Fruit fly (Drosophila melanogaster) whole organism, adult: ENCODE measurements around the gene nonA-l.

Source experiments
- CG11617 ChIP-seq: fragments of 200-800 bp; sonication (Bioruptor generic); optimal IDR thresholded peaks from 2 replicates; lab custom pipeline; 2017; ENCODE audit warnings: mild to moderate bottlenecking, missing biosample characterization, missing genetic modification reagents, missing genetic modification characterization
- CG12768 ChIP-seq: fragments of 200-800 bp; sonication (Bioruptor generic); optimal IDR thresholded peaks from 2 replicates; lab custom pipeline; 2017; ENCODE audit warnings: missing biosample characterization, missing genetic modification characterization, mild to moderate bottlenecking, moderate library complexity, missing genetic modification reagents
- CG14711 ChIP-seq: fragments of 200-800 bp; sonication (Bioruptor generic); optimal IDR thresholded peaks from 2 replicates; lab custom pipeline; 2018; ENCODE audit warnings: missing biosample characterization, mild to moderate bottlenecking, missing genetic modification characterization, moderate library complexity
- CG1620 ChIP-seq: fragments of 200-800 bp; sonication (Bioruptor generic); optimal IDR thresholded peaks from 2 replicates; lab custom pipeline; 2016; ENCODE audit warnings: missing biosample characterization, missing genetic modification characterization
- CG33017 ChIP-seq: fragments of 200-800 bp; sonication (Bioruptor generic); optimal IDR thresholded peaks from 2 replicates; lab custom pipeline; 2018; ENCODE audit warnings: missing biosample characterization, mild to moderate bottlenecking, missing genetic modification characterization, moderate library complexity
- CG5204 ChIP-seq: fragments of 200-800 bp; sonication (Bioruptor generic); optimal IDR thresholded peaks from 2 replicates; lab custom pipeline; 2016; ENCODE audit warnings: missing biosample characterization, missing genetic modification characterization
- CG7045 ChIP-seq: fragments of 200-800 bp; sonication (Bioruptor generic); optimal IDR thresholded peaks from 2 replicates; lab custom pipeline; 2017; ENCODE audit warnings: missing biosample characterization, mild to moderate bottlenecking, missing genetic modification characterization
- CG7101 ChIP-seq: fragments of 200-800 bp; sonication (Bioruptor generic); optimal IDR thresholded peaks from 2 replicates; lab custom pipeline; 2018; ENCODE audit warnings: missing biosample characterization, mild to moderate bottlenecking, missing genetic modification characterization, moderate library complexity
- Clk ChIP-seq: fragments of 200-800 bp; sonication (Bioruptor generic); optimal IDR thresholded peaks from 2 replicates; lab custom pipeline; 2017; ENCODE audit warnings: missing biosample characterization, missing genetic modification characterization
- Crg-1 ChIP-seq: fragments of 200-800 bp; sonication (Bioruptor generic); optimal IDR thresholded peaks from 2 replicates; lab custom pipeline; 2016; ENCODE audit warnings: missing biosample characterization, missing genetic modification characterization
- Hr96 ChIP-seq: fragments of 200-800 bp; sonication (Bioruptor generic); optimal IDR thresholded peaks from 2 replicates; lab custom pipeline; 2016; ENCODE audit warnings: missing biosample characterization, missing genetic modification characterization
- Mnt ChIP-seq: fragments of 200-800 bp; sonication (Bioruptor generic); optimal IDR thresholded peaks from 2 replicates; lab custom pipeline; 2016; ENCODE audit warnings: missing biosample characterization, mild to moderate bottlenecking, missing genetic modification characterization
- bab1 ChIP-seq: fragments of 200-800 bp; sonication (Bioruptor generic); optimal IDR thresholded peaks from 3 replicates; lab custom pipeline; 2019; ENCODE audit warnings: missing biosample characterization, mild to moderate bottlenecking, missing genetic modification characterization, moderate library complexity
- cic ChIP-seq: fragments of 200-800 bp; sonication (Bioruptor generic); optimal IDR thresholded peaks from 2 replicates; lab custom pipeline; 2017; ENCODE audit warnings: missing biosample characterization, mild to moderate bottlenecking, missing genetic modification characterization, moderate library complexity
- cnc ChIP-seq, 2 experiments: fragments of >200 bp; optimal IDR thresholded peaks; 2 replicates each; lab custom pipeline; 2017
- kay ChIP-seq: fragments of 200-800 bp; sonication (Bioruptor generic); peaks from one replicate; lab custom pipeline; 2016; ENCODE audit warnings: missing biosample characterization, missing genetic modification characterization, borderline replicate concordance
- ovo ChIP-seq: fragments of 200-800 bp; sonication (Bioruptor generic); optimal IDR thresholded peaks from 2 replicates; lab custom pipeline; 2016; ENCODE audit warnings: missing biosample characterization, missing genetic modification characterization
- pad ChIP-seq: fragments of 200-800 bp; sonication (Bioruptor generic); optimal IDR thresholded peaks from 3 replicates; lab custom pipeline; 2017; ENCODE audit warnings: missing biosample characterization, missing genetic modification characterization, mild to moderate bottlenecking, moderate library complexity, missing genetic modification reagents
- tj ChIP-seq: fragments of 200-800 bp; sonication (Bioruptor generic); optimal IDR thresholded peaks from 3 replicates; lab custom pipeline; 2017; ENCODE audit warnings: missing biosample characterization, mild to moderate bottlenecking, missing genetic modification characterization, moderate library complexity
- toe ChIP-seq: fragments of 200-800 bp; sonication (Bioruptor generic); optimal IDR thresholded peaks from 2 replicates; lab custom pipeline; 2016; ENCODE audit warnings: missing biosample characterization, missing genetic modification characterization

Gene nonA-l

dm6 chr3R:16646952-16647715, 7.1 kb downstream of the nonA-l start, which contains the start of the genes CG10324 and CCT3:
TSS of gene CG10324 (minus strand) at chr3R:16647004.
TSS of gene CCT3 (plus strand) at chr3R:16647605.
- TF ChIP-seq CG1620 (GFP tag; lab: Kevin White, UChicago) = peak; percentile 62
- peak; percentile 24 for TF ChIP-seq pad (GFP tag; lab: Kevin White, UChicago)
- peak; percentile 27 for TF ChIP-seq CG11617 (GFP tag; lab: Kevin White, UChicago)
- TF ChIP-seq toe = peak; percentile 78
- TF ChIP-seq CG5204 (GFP tag; lab: Kevin White, UChicago) = no peak
- no peak for TF ChIP-seq Clk (GFP tag; lab: Kevin White, UChicago)
- TF ChIP-seq CG14711 (tag; lab: Kevin White, UChicago) = peak; percentile 46
- no peak for TF ChIP-seq Mnt (GFP tag; lab: Kevin White, UChicago)
- TF ChIP-seq Hr96 (GFP tag; lab: Kevin White, UChicago) = no peak
- peak; percentile 56 for TF ChIP-seq CG12768 (GFP tag; lab: Kevin White, UChicago)
- peak; percentile 71 for TF ChIP-seq CG7045
- peak; percentile 48 for TF ChIP-seq Crg-1
- peak; percentile 44 for TF ChIP-seq ovo (GFP tag; lab: Kevin White, UChicago)
- peak; percentile 95 for TF ChIP-seq kay (GFP tag; lab: Kevin White, UChicago)
- peak; percentile 61 for TF ChIP-seq tj (GFP tag; lab: Kevin White, UChicago)
- TF ChIP-seq cnc (optimal IDR thresholded peaks at IDR 0.05; lab: Kevin White, UChicago) = no peak
- TF ChIP-seq CG7101 (tag; lab: Kevin White, UChicago) = peak; percentile 66
- TF ChIP-seq CG33017 (tag; lab: Kevin White, UChicago) = peak; percentile 57
- TF ChIP-seq cic (GFP tag; lab: Kevin White, UChicago) = no peak
- TF ChIP-seq bab1 (GFP tag; lab: Kevin White, UChicago) = peak; percentile 65

- TF ChIP-seq cnc (optimal IDR thresholded peaks at IDR 0.05; lab: Kevin White, UChicago) (no peak), Hr96 (GFP tag; lab: Kevin White, UChicago) (no peak), CG12768 (GFP tag; lab: Kevin White, UChicago) (peak; percentile 22), bab1 (GFP tag; lab: Kevin White, UChicago) (peak; percentile 14), Mnt (GFP tag; lab: Kevin White, UChicago) (peak; percentile 27), pad (GFP tag; lab: Kevin White, UChicago) (no peak), CG5204 (GFP tag; lab: Kevin White, UChicago) (no peak), CG11617 (GFP tag; lab: Kevin White, UChicago) (no peak)
These were observed 7.7 kb downstream of the nonA-l start for dm6 chr3R:16647716-16648016.

- TF ChIP-seq pad (GFP tag; lab: Kevin White, UChicago) (no peak), Crg-1 (no peak)
These were observed 9.3 kb downstream of the nonA-l start for dm6 chr3R:16649282-16649681.

DNA sequence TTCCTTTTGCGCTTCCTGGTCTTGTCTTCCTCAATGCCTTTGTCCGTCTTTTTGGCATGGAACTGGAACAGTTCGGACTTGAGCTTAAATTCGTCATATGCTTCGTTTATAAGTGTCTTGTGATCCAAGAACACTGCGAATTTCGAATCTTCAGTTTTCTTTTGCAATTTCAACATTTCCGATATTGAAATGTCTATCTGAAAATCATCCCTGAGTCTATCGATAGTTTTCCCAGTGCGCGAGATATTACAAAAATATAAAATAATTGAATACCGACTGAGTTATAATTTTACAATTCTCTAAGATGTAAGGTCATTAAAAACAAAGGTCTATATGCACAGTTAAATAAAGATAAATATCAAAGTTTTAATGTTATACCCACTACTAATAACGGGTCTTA, 10.9 kb downstream of the nonA-l start, which contains the start of gene Mettl4:
Gene Mettl4, minus strand, starts transcription at position 208 of the 400 bp plus-strand sequence.
- TF ChIP-seq Crg-1 (no peak), bab1 (GFP tag; lab: Kevin White, UChicago) (peak; percentile 3)

DNA sequence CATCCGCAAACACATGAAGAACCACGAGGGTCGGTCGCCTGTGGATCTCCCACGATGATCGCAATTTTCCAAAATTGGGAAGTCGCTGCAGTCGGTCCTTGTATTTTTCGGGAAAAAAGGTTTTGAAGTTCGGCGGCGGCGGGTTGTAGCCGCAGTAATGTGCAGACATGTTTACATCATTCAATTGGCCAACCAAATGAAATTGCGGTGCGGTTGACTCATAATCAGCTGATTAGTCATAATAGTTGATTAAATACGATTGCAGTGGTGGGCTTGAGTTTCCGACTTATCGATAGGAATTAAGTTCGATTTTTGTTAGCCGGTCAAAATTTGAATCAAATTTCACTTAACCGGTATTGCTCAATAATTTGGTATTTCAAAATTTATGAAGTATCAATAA, 12.1 kb downstream of the nonA-l start, which contains the start of gene CG14907:
Gene CG14907, minus strand, starts transcription at position 229 of the 400 bp plus-strand sequence.
- TF ChIP-seq Crg-1 (no peak), Hr96 (GFP tag; lab: Kevin White, UChicago) (no peak), CG1620 (GFP tag; lab: Kevin White, UChicago) (no peak), CG12768 (GFP tag; lab: Kevin White, UChicago) (peak; percentile 2), tj (GFP tag; lab: Kevin White, UChicago) (no peak), toe (no peak), CG5204 (GFP tag; lab: Kevin White, UChicago) (no peak), Mnt (GFP tag; lab: Kevin White, UChicago) (peak; percentile 26), bab1 (GFP tag; lab: Kevin White, UChicago) (peak; percentile 56), CG14711 (tag; lab: Kevin White, UChicago) (no peak), CG7045 (no peak), CG7101 (tag; lab: Kevin White, UChicago) (no peak), cnc (optimal IDR thresholded peaks at IDR 0.05; lab: Kevin White, UChicago) (no peak), cic (GFP tag; lab: Kevin White, UChicago) (no peak), CG11617 (GFP tag; lab: Kevin White, UChicago) (no peak), CG33017 (tag; lab: Kevin White, UChicago) (no peak), ovo (GFP tag; lab: Kevin White, UChicago) (no peak), pad (GFP tag; lab: Kevin White, UChicago) (no peak), kay (GFP tag; lab: Kevin White, UChicago) (peak; percentile 98), Clk (GFP tag; lab: Kevin White, UChicago) (no peak)

DNA sequence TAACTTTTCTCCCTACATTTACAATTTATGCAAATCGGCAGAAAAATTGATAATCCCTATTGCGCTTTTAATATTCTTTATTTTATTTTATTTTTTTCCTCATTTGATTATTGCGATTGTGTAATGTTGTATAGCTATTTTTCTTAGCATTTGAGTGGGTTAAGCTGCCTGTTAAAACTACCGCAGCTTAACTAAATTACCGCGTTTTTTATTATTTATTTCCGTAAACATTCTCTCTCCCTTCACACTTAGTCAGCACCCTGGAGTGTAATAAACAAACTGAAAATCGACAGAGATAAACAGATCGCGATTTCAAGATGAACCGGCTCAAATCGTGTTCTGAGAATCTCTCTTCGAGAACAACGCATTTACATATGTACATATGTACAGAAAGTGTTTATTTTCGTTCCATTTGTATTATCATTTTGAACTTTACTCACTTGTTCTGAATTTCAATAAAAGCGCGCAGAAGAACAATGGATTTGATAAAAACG, 15.0 kb downstream of the nonA-l start:
- TF ChIP-seq CG11617 (GFP tag; lab: Kevin White, UChicago) (no peak), CG7045 (no peak), tj (GFP tag; lab: Kevin White, UChicago) (peak; percentile 7), toe (no peak), kay (GFP tag; lab: Kevin White, UChicago) (peak; percentile 92), CG1620 (GFP tag; lab: Kevin White, UChicago) (no peak), cic (GFP tag; lab: Kevin White, UChicago) (peak; percentile 4), pad (GFP tag; lab: Kevin White, UChicago) (no peak), Crg-1 (no peak), Hr96 (GFP tag; lab: Kevin White, UChicago) (peak; percentile 5), bab1 (GFP tag; lab: Kevin White, UChicago) (no peak), CG12768 (GFP tag; lab: Kevin White, UChicago) (peak; percentile 13)
